Fruit fly (Drosophila melanogaster) whole organism, embryonic: ENCODE data around the gene Mrp5.

Source experiments
- ATbp ChIP-seq: fragments of 200-800 bp; sonication (Bioruptor generic); optimal IDR thresholded peaks from 2 replicates; lab custom pipeline; 2017; ENCODE audit warnings: missing biosample characterization, mild to moderate bottlenecking, missing genetic modification characterization, missing genetic modification reagents
- Antp ChIP-seq: fragments of 200-800 bp; sonication (Bioruptor generic); optimal IDR thresholded peaks from 3 replicates; lab custom pipeline; 2016; ENCODE audit warnings: missing biosample characterization, missing genetic modification characterization
- Asciz ChIP-seq: fragments of 200-800 bp; sonication (Bioruptor generic); optimal IDR thresholded peaks from 2 replicates; lab custom pipeline; 2017; ENCODE audit warnings: missing biosample characterization, mild to moderate bottlenecking, missing genetic modification characterization, missing genetic modification reagents
- Atf6 ChIP-seq: fragments of 200-800 bp; sonication (Bioruptor generic); IDR thresholded peaks from 2 replicates; pipeline ENCODE4 v1.3.6; 2022; ENCODE audit warnings: missing biosample characterization, missing genetic modification characterization
- B-H2 ChIP-seq: fragments of 200-800 bp; sonication (Bioruptor generic); optimal IDR thresholded peaks from 2 replicates; lab custom pipeline; 2018; ENCODE audit warnings: missing biosample characterization, mild to moderate bottlenecking, missing genetic modification characterization
- CG10267 ChIP-seq: fragments of 200-800 bp; sonication (Bioruptor generic); optimal IDR thresholded peaks from 2 replicates; lab custom pipeline; 2018; ENCODE audit warnings: missing biosample characterization, mild to moderate bottlenecking, missing genetic modification characterization, moderate library complexity
- CG12219 ChIP-seq: fragments of 200-800 bp; sonication (Bioruptor generic); optimal IDR thresholded peaks from 3 replicates; lab custom pipeline; 2018; ENCODE audit warnings: missing biosample characterization, mild to moderate bottlenecking, missing genetic modification characterization
- CG12942 ChIP-seq: fragments of 200-800 bp; sonication (Bioruptor generic); optimal IDR thresholded peaks from 3 replicates; lab custom pipeline; 2016; ENCODE audit warnings: missing biosample characterization, missing genetic modification characterization
- CG15479 ChIP-seq: fragments of 200-800 bp; sonication (Bioruptor generic); optimal IDR thresholded peaks from 3 replicates; lab custom pipeline; 2019; ENCODE audit warnings: missing biosample characterization, mild to moderate bottlenecking, missing genetic modification characterization, moderate library complexity
- CG15514 ChIP-seq: fragments of 200-800 bp; sonication (Bioruptor generic); optimal IDR thresholded peaks from 3 replicates; lab custom pipeline; 2017; ENCODE audit warnings: missing biosample characterization, missing genetic modification characterization, mild to moderate bottlenecking, moderate library complexity, missing genetic modification reagents
- CG15601 ChIP-seq: fragments of 200-800 bp; sonication (Bioruptor generic); optimal IDR thresholded peaks from 3 replicates; lab custom pipeline; 2019; ENCODE audit warnings: missing biosample characterization, mild to moderate bottlenecking, missing genetic modification characterization, moderate library complexity
- CG1602 ChIP-seq: fragments of 200-800 bp; sonication (Bioruptor generic); optimal IDR thresholded peaks from 3 replicates; lab custom pipeline; 2016; ENCODE audit warnings: missing biosample characterization, missing genetic modification characterization
- CG3847 ChIP-seq: fragments of 200-800 bp; sonication (Bioruptor generic); IDR thresholded peaks from 2 replicates; pipeline ENCODE4 v1.3.6; 2022; ENCODE audit warnings: missing biosample characterization, missing genetic modification characterization
- CG4617 ChIP-seq: fragments of 200-800 bp; sonication (Bioruptor generic); optimal IDR thresholded peaks from 3 replicates; lab custom pipeline; 2016; ENCODE audit warnings: missing biosample characterization, missing genetic modification characterization, borderline replicate concordance
- CG7987 ChIP-seq: fragments of 200-800 bp; sonication (Bioruptor generic); optimal IDR thresholded peaks from 2 replicates; lab custom pipeline; 2018; ENCODE audit warnings: missing biosample characterization, mild to moderate bottlenecking, missing genetic modification characterization, moderate library complexity
- CG8089 ChIP-seq: fragments of 200-800 bp; sonication (Bioruptor generic); optimal IDR thresholded peaks from 3 replicates; lab custom pipeline; 2016; ENCODE audit warnings: missing biosample characterization, missing genetic modification characterization
- CG9609 ChIP-seq: fragments of 200-800 bp; sonication (Bioruptor generic); optimal IDR thresholded peaks from 3 replicates; lab custom pipeline; 2016; ENCODE audit warnings: missing biosample characterization, missing genetic modification characterization
- CTCF ChIP-seq: fragments of 200-800 bp; sonication (Bioruptor generic); optimal IDR thresholded peaks from 2 replicates; lab custom pipeline; 2017; ENCODE audit warnings: missing biosample characterization, mild to moderate bottlenecking, missing genetic modification characterization, moderate library complexity
- CkIIα-i1 ChIP-seq: fragments of 200-800 bp; sonication (Bioruptor generic); IDR thresholded peaks from 2 replicates; pipeline ENCODE4 v1.3.6; 2022; ENCODE audit warnings: missing biosample characterization, missing genetic modification characterization
- D19B ChIP-seq: fragments of 200-800 bp; sonication (Bioruptor generic); optimal IDR thresholded peaks from 2 replicates; lab custom pipeline; 2017; ENCODE audit warnings: missing biosample characterization, mild to moderate bottlenecking, missing genetic modification characterization
- Dref ChIP-seq: fragments of 200-800 bp; sonication (Bioruptor generic); IDR thresholded peaks from 2 replicates; pipeline ENCODE4 v1.3.6; 2022; ENCODE audit warnings: missing biosample characterization, missing genetic modification characterization
- E2f1 ChIP-seq: fragments of 200-800 bp; sonication (Bioruptor generic); IDR thresholded peaks from 2 replicates; pipeline ENCODE4 v1.3.6; 2022; ENCODE audit warnings: missing biosample characterization, missing genetic modification characterization
- HLH54F ChIP-seq: fragments of 200-800 bp; sonication (Bioruptor generic); optimal IDR thresholded peaks from 3 replicates; lab custom pipeline; 2016; ENCODE audit warnings: missing biosample characterization, missing genetic modification characterization
- Kr ChIP-seq: fragments of 200-800 bp; sonication (Bioruptor generic); optimal IDR thresholded peaks from 2 replicates; lab custom pipeline; 2017; ENCODE audit warnings: missing biosample characterization, mild to moderate bottlenecking, missing genetic modification characterization
- MBD-R2 ChIP-seq: fragments of 200-800 bp; sonication (Bioruptor generic); IDR thresholded peaks from 2 replicates; pipeline ENCODE4 v1.3.6; 2022; ENCODE audit warnings: missing biosample characterization, missing genetic modification characterization
- Nf-YB ChIP-seq: fragments of 200-800 bp; sonication (Bioruptor generic); optimal IDR thresholded peaks from 3 replicates; lab custom pipeline; 2019; ENCODE audit warnings: missing biosample characterization, mild to moderate bottlenecking, missing genetic modification characterization, moderate library complexity
- Pdp1 ChIP-seq, 2 experiments: fragments of 200-800 bp; sonication (Bioruptor generic); optimal IDR thresholded peaks; 3 replicates each; lab custom pipeline; 2016; ENCODE audit warnings: missing biosample characterization in 2 of 2, missing genetic modification characterization in 2 of 2, mild to moderate bottlenecking in 1 of 2, moderate library complexity in 1 of 2
- Sry-δ ChIP-seq: fragments of 200-800 bp; sonication (Bioruptor generic); optimal IDR thresholded peaks from 2 replicates; lab custom pipeline; 2016; ENCODE audit warnings: missing biosample characterization, missing genetic modification characterization
- Usf ChIP-seq: fragments of 200-800 bp; sonication (Bioruptor generic); optimal IDR thresholded peaks from 2 replicates; lab custom pipeline; 2017; ENCODE audit warnings: missing genotype, missing biosample characterization, missing genetic modification characterization
- Xbp1 ChIP-seq: fragments of 200-800 bp; sonication (Bioruptor generic); optimal IDR thresholded peaks from 3 replicates; lab custom pipeline; 2016; ENCODE audit warnings: missing biosample characterization, mild to moderate bottlenecking, missing genetic modification characterization
- al ChIP-seq: fragments of 200-800 bp; sonication (Bioruptor generic); IDR thresholded peaks from 2 replicates; pipeline ENCODE4 v1.3.6; 2022; ENCODE audit warnings: missing biosample characterization, missing genetic modification characterization
- bcd ChIP-seq: fragments of 200-800 bp; sonication (Bioruptor generic); optimal IDR thresholded peaks from 2 replicates; lab custom pipeline; 2017; ENCODE audit warnings: missing biosample characterization, mild to moderate bottlenecking, missing genetic modification characterization
- bsh ChIP-seq, 2 experiments: fragments of 200-800 bp; sonication (Bioruptor generic); optimal IDR thresholded peaks; 2 replicates each; lab custom pipeline; 2017 to 2018; ENCODE audit warnings: mild to moderate bottlenecking in 2 of 2, missing biosample characterization in 2 of 2, missing genetic modification characterization in 2 of 2, moderate library complexity in 1 of 2
- cad ChIP-seq: fragments of >200 bp; optimal IDR thresholded peaks from 2 replicates; lab custom pipeline; 2017; ENCODE audit warnings: missing biosample characterization, missing genetic modification characterization
- ci ChIP-seq: fragments of 200-800 bp; sonication (Bioruptor generic); IDR thresholded peaks from 3 replicates; pipeline ENCODE4 v1.3.6; 2022; ENCODE audit warnings: missing biosample characterization, missing genetic modification characterization
- hb ChIP-seq: fragments of 200-800 bp; sonication (Bioruptor generic); IDR thresholded peaks from 3 replicates; pipeline ENCODE4 v1.3.6; 2022; ENCODE audit warnings: missing biosample characterization, missing genetic modification characterization; ENCODE audit not compliant: partially characterized antibody
- her ChIP-seq: fragments of 200-800 bp; sonication (Bioruptor generic); optimal IDR thresholded peaks from 2 replicates; lab custom pipeline; 2016; ENCODE audit warnings: missing biosample characterization, missing genetic modification characterization
- inv ChIP-seq: fragments of 200-800 bp; sonication (Bioruptor generic); IDR thresholded peaks from 2 replicates; pipeline ENCODE4 v1.3.6; 2022; ENCODE audit warnings: missing biosample characterization, missing genetic modification characterization; ENCODE audit not compliant: partially characterized antibody
- kah ChIP-seq: fragments of 200-800 bp; sonication (Bioruptor generic); optimal IDR thresholded peaks from 2 replicates; lab custom pipeline; 2018; ENCODE audit warnings: missing biosample characterization, mild to moderate bottlenecking, missing genetic modification characterization
- ken ChIP-seq: fragments of 200-800 bp; sonication (Bioruptor generic); IDR thresholded peaks from 3 replicates; pipeline ENCODE4 v1.3.6; 2022; ENCODE audit warnings: missing biosample characterization, missing genetic modification characterization
- klu ChIP-seq: fragments of 200-800 bp; sonication (Bioruptor generic); IDR thresholded peaks from 2 replicates; pipeline ENCODE4 v1.3.6; 2022; ENCODE audit warnings: missing biosample characterization, missing genetic modification characterization
- lbe ChIP-seq: fragments of 200-800 bp; sonication (Bioruptor generic); optimal IDR thresholded peaks from 2 replicates; lab custom pipeline; 2016; ENCODE audit warnings: missing biosample characterization, mild to moderate bottlenecking, missing genetic modification characterization
- nom ChIP-seq: fragments of 200-800 bp; sonication (Bioruptor generic); optimal IDR thresholded peaks from 2 replicates; lab custom pipeline; 2017; ENCODE audit warnings: missing biosample characterization, missing genetic modification characterization, mild to moderate bottlenecking, moderate library complexity, missing genetic modification reagents
- oc ChIP-seq: fragments of 200-800 bp; sonication (Bioruptor generic); optimal IDR thresholded peaks from 2 replicates; lab custom pipeline; 2018; ENCODE audit warnings: missing biosample characterization, mild to moderate bottlenecking, missing genetic modification characterization, moderate library complexity
- p53 ChIP-seq: fragments of 200-800 bp; sonication (Bioruptor generic); optimal IDR thresholded peaks from 2 replicates; lab custom pipeline; 2016; ENCODE audit warnings: missing biosample characterization, missing genetic modification characterization
- pita ChIP-seq: fragments of 200-800 bp; sonication (Bioruptor generic); optimal IDR thresholded peaks from 2 replicates; lab custom pipeline; 2017; ENCODE audit warnings: missing biosample characterization, mild to moderate bottlenecking, missing genetic modification characterization
- psq ChIP-seq: fragments of 200-800 bp; sonication (Bioruptor generic); optimal IDR thresholded peaks from 2 replicates; lab custom pipeline; 2017; ENCODE audit warnings: missing biosample characterization, missing genetic modification characterization
- rib ChIP-seq: fragments of 200-800 bp; sonication (Bioruptor generic); IDR thresholded peaks from 2 replicates; pipeline ENCODE4 v1.3.6; 2022; ENCODE audit warnings: missing biosample characterization, missing genetic modification characterization
- unc-4 ChIP-seq: fragments of 200-800 bp; sonication (Bioruptor generic); IDR thresholded peaks from 2 replicates; pipeline ENCODE4 v1.3.6; 2022; ENCODE audit warnings: missing biosample characterization, missing genetic modification characterization; ENCODE audit not compliant: partially characterized antibody
- vfl ChIP-seq: fragments of 200-800 bp; sonication (Bioruptor generic); optimal IDR thresholded peaks from 2 replicates; lab custom pipeline; 2016; ENCODE audit warnings: missing biosample characterization, missing genetic modification characterization
- yki ChIP-seq: fragments of >200 bp; optimal IDR thresholded peaks from 3 replicates; lab custom pipeline; 2018

Mrp5 gene

DNA sequence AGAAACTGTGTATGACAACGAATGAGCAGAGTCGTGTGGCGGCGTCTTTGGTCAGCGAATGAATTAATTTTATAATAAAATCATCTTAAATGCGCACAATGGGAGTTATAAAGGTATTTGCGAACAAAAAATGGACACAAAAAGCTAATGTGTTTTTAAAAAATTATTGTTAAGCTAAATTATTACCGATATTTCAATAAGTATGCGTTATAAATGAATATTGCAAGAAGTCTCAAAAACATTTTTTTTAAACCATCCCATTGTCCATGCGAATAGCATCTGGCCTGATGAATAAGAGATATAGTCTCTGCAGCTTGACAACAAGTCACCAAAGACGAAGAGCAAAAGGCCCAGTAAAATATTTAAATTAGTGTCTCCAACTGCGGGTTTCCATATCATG lies 44.5 kb downstream of the Mrp5 start (continued):
- TF ChIP-seq klu (GFP tag; lab: Robert Waterston, UW) = peak; percentile 49; the same call in 1 of the 2 replicates
- TF ChIP-seq CG15514 (GFP tag; lab: Kevin White, UChicago) = peak; percentile 36
- TF ChIP-seq Xbp1 (GFP tag; lab: Kevin White, UChicago) = peak; percentile 59
- no peak for TF ChIP-seq pita
- peak; percentile 61 for TF ChIP-seq CG12219 (GFP tag; lab: Kevin White, UChicago)
- no peak for TF ChIP-seq psq (GFP tag; lab: Kevin White, UChicago)
- no peak for TF ChIP-seq lbe (GFP tag; lab: Kevin White, UChicago)
- TF ChIP-seq hb (GFP tag; lab: Robert Waterston, UW) = no peak
- TF ChIP-seq ATbp (GFP tag; lab: Kevin White, UChicago) = peak; percentile 81
- peak in 1 of 2 experiments; percentile 60 for TF ChIP-seq bsh (GFP tag; optimal IDR thresholded peaks at IDR 0.05; lab: Kevin White, UChicago)
- peak; percentile 64 for TF ChIP-seq al
- no peak for TF ChIP-seq CG15479
- peak; percentile 85 for TF ChIP-seq oc (tag; lab: Kevin White, UChicago)
- no peak for TF ChIP-seq CG9609 (GFP tag; lab: Kevin White, UChicago)
- no peak for TF ChIP-seq yki (lab: Kevin White, UChicago)
- TF ChIP-seq HLH54F (GFP tag; lab: Kevin White, UChicago) = peak; percentile 8
- peak; percentile 17 for TF ChIP-seq CG12942 (GFP tag; lab: Kevin White, UChicago)
- TF ChIP-seq Asciz (GFP tag; lab: Kevin White, UChicago) = peak; percentile 72
- peak; percentile 67; the same call in 1 of the 3 replicates for TF ChIP-seq ken (GFP tag; lab: Robert Waterston, UW)
- no peak for TF ChIP-seq Usf
- TF ChIP-seq CkIIα-i1 = no peak
- peak; percentile 43 for TF ChIP-seq CG1602 (GFP tag; lab: Kevin White, UChicago)
- TF ChIP-seq CTCF (GFP tag; lab: Kevin White, UChicago) = no peak
- TF ChIP-seq CG15601 (tag; lab: Kevin White, UChicago) = no peak
- no peak for TF ChIP-seq unc-4 (GFP tag; lab: Robert Waterston, UW)
- peak; percentile 25 for TF ChIP-seq Antp (GFP tag; lab: Kevin White, UChicago)
- no peak for TF ChIP-seq CG8089 (GFP tag; lab: Kevin White, UChicago)
- no peak for TF ChIP-seq B-H2 (GFP tag; lab: Kevin White, UChicago)
- peak; percentile 32 for TF ChIP-seq Nf-YB
- TF ChIP-seq Dref (GFP tag; lab: Robert Waterston, UW) = no peak
- TF ChIP-seq Atf6 = peak; percentile 59; the same call in 1 of the 2 replicates
- TF ChIP-seq cad = no peak
- TF ChIP-seq p53 (GFP tag; lab: Kevin White, UChicago) = no peak
- peak; percentile 2 for TF ChIP-seq D19B (GFP tag; lab: Kevin White, UChicago)
- no peak for TF ChIP-seq Sry-δ (GFP tag; lab: Kevin White, UChicago)
- 0 out of 2 replicates have a peak, but pooled peaks have one; percentile 36 for TF ChIP-seq rib (GFP tag; lab: Robert Waterston, UW)
- TF ChIP-seq ci = peak; percentile 53; the same call in 1 of the 3 replicates
- no peak for TF ChIP-seq nom
- TF ChIP-seq CG7987 (GFP tag; lab: Kevin White, UChicago) = no peak
- peak; percentile 44 for TF ChIP-seq CG10267 (tag; lab: Kevin White, UChicago)
- peak; percentile 10 for TF ChIP-seq kah
- TF ChIP-seq her (GFP tag; lab: Kevin White, UChicago) = peak; percentile 54
- peak; percentile 46 to 60 for TF ChIP-seq Pdp1 (GFP tag; optimal IDR thresholded peaks at IDR 0.05; lab: Kevin White, UChicago)
- no peak for TF ChIP-seq Kr (GFP tag; lab: Kevin White, UChicago)
- TF ChIP-seq CG3847 = peak; percentile 46; the same call in 1 of the 2 replicates
- no peak for TF ChIP-seq MBD-R2 (GFP tag; lab: Robert Waterston, UW)
- peak; percentile 4 for TF ChIP-seq vfl
- TF ChIP-seq bcd (GFP tag; lab: Kevin White, UChicago) = peak; percentile 62
- no peak for TF ChIP-seq CG4617 (GFP tag; lab: Kevin White, UChicago)
- no peak for TF ChIP-seq inv (GFP tag; lab: Robert Waterston, UW)
- TF ChIP-seq E2f1 (GFP tag; lab: Robert Waterston, UW) = peak; percentile 44; the same call in 1 of the 2 replicates
